Worm (Caenorhabditis elegans): ENCODE measurements around the gene C14B4.2.
A peak's percentile ranks its signal among the peaks of the same experiment; 100 is the strongest.

C14B4.2 gene

ce11 chrV:19362568-19362967 is at the start of gene C14B4.2:
Gene C14B4.2, minus strand, starts transcription at chrV:19362668.
- TF ChIP-seq Y55F3AM.14 (GFP tag; optimal IDR thresholded peaks at IDR 0.05) (no peak), unc-62 (GFP tag; optimal IDR thresholded peaks at IDR 0.05) (no peak), nhr-6 (tag; optimal IDR thresholded peaks at IDR 0.05) (no peak)

ce11 chrV:19410663-19411062 is 48.2 kb upstream of the C14B4.2 start, which contains the start of gene C25F9.5:
Gene C25F9.5, minus strand, starts transcription at chrV:19410857.
- peak; percentile 83 for TF ChIP-seq fos-1 (tag; optimal IDR thresholded peaks at IDR 0.05)
- TF ChIP-seq aly-2 (tag; optimal IDR thresholded peaks at IDR 0.05): no peak
- TF ChIP-seq nhr-237 (tag; optimal IDR thresholded peaks at IDR 0.05): no peak

- TF ChIP-seq mbf-1 (tag; optimal IDR thresholded peaks at IDR 0.05) (no peak), gmeb-1 (tag; optimal IDR thresholded peaks at IDR 0.05) (peak; percentile 42), F13H6.1 (tag; optimal IDR thresholded peaks at IDR 0.05) (no peak), ztf-1 (GFP tag; conservative IDR thresholded peaks at IDR 0.05) (no peak), nhr-12 (tag; optimal IDR thresholded peaks at IDR 0.05) (no peak), ztf-11 (tag; optimal IDR thresholded peaks at IDR 0.05) (no peak), fos-1 (tag; optimal IDR thresholded peaks at IDR 0.05) (peak; percentile 63), C34F6.9 (tag; optimal IDR thresholded peaks at IDR 0.05) (no peak)
Measured at ce11 chrV:19405276-19405815, 42.9 kb upstream of the C14B4.2 start, which contains the start of the genes C25F9.6 and C25F9.10. Gene C25F9.6, minus strand, starts transcription at chrV:19405326. Gene C25F9.10, plus strand, starts transcription at chrV:19405729.

ce11 chrV:19403619-19404018 is 41.2 kb upstream of the C14B4.2 start:
- TF ChIP-seq nhr-77 (tag; optimal IDR thresholded peaks at IDR 0.05) (no peak), elt-3 (tag; optimal IDR thresholded peaks at IDR 0.05) (no peak), Y55F3AM.14 (GFP tag; optimal IDR thresholded peaks at IDR 0.05) (no peak), sma-9 (GFP tag; optimal IDR thresholded peaks at IDR 0.05) (no peak), sma-9 (tag; optimal IDR thresholded peaks at IDR 0.05) (no peak), dmd-4 (tag; optimal IDR thresholded peaks at IDR 0.05) (no peak), ZK546.5 (tag; optimal IDR thresholded peaks at IDR 0.05) (no peak), unc-55 (GFP tag; optimal IDR thresholded peaks at IDR 0.05) (no peak), R02D3.7 (tag; optimal IDR thresholded peaks at IDR 0.05) (no peak), mbf-1 (tag; optimal IDR thresholded peaks at IDR 0.05) (no peak), egl-27 (tag; optimal IDR thresholded peaks at IDR 0.05) (no peak), nhr-10 (tag; optimal IDR thresholded peaks at IDR 0.05) (no peak), sma-3 (GFP tag; optimal IDR thresholded peaks at IDR 0.05) (no peak), lin-11 (tag; optimal IDR thresholded peaks at IDR 0.05) (no peak), gmeb-1 (tag; optimal IDR thresholded peaks at IDR 0.05) (no peak), ceh-16 (tag; optimal IDR thresholded peaks at IDR 0.05) (no peak), skn-1 (tag; optimal IDR thresholded peaks at IDR 0.05) (no peak), ztf-11 (tag; optimal IDR thresholded peaks at IDR 0.05) (no peak), nhr-12 (tag; optimal IDR thresholded peaks at IDR 0.05) (no peak), ceh-82 (tag; optimal IDR thresholded peaks at IDR 0.05) (no peak)

ce11 chrV:19402855-19403254 is 40.4 kb upstream of the C14B4.2 start, which contains the start of gene C25F9.12:
Gene C25F9.12, minus strand, starts transcription at chrV:19402955.
- no peak for TF ChIP-seq egl-27 (tag; optimal IDR thresholded peaks at IDR 0.05)
- TF ChIP-seq nhr-21 (tag; optimal IDR thresholded peaks at IDR 0.05): no peak
- no peak for TF ChIP-seq gmeb-1 (tag; optimal IDR thresholded peaks at IDR 0.05)
- no peak for TF ChIP-seq unc-39 (tag; optimal IDR thresholded peaks at IDR 0.05)
- no peak for TF ChIP-seq ceh-82 (tag; optimal IDR thresholded peaks at IDR 0.05)
- no peak for TF ChIP-seq C34F6.9 (tag; optimal IDR thresholded peaks at IDR 0.05)
- no peak for TF ChIP-seq fos-1 (tag; optimal IDR thresholded peaks at IDR 0.05)
- TF ChIP-seq ztf-4 (tag; optimal IDR thresholded peaks at IDR 0.05): no peak
- no peak for TF ChIP-seq sma-3 (GFP tag; optimal IDR thresholded peaks at IDR 0.05)
- TF ChIP-seq mdl-1 (tag; optimal IDR thresholded peaks at IDR 0.05): no peak
- no peak for TF ChIP-seq dmd-4 (tag; optimal IDR thresholded peaks at IDR 0.05)
- TF ChIP-seq snpc-4 (tag; optimal IDR thresholded peaks at IDR 0.05): no peak
- no peak for TF ChIP-seq ZK546.5 (tag; optimal IDR thresholded peaks at IDR 0.05)

ce11 chrV:19401429-19401828 is 39.0 kb upstream of the C14B4.2 start:
- TF ChIP-seq mbf-1 (tag; optimal IDR thresholded peaks at IDR 0.05) (no peak), nhr-23 (tag; optimal IDR thresholded peaks at IDR 0.05) (no peak), elt-1 (tag; optimal IDR thresholded peaks at IDR 0.05) (no peak), fos-1 (tag; optimal IDR thresholded peaks at IDR 0.05) (peak; percentile 11), nhr-25 (tag; optimal IDR thresholded peaks at IDR 0.05) (no peak)

Data from whole organism, L2 larva.